Fruit fly (Drosophila melanogaster) whole organism, embryonic: ENCODE measurements around the gene CG10226.

Source experiments
- C15 ChIP-seq: fragments of 200-800 bp; sonication (Bioruptor generic); IDR thresholded peaks from 3 replicates; pipeline ENCODE4 v1.3.6; 2022; ENCODE audit warnings: missing biosample characterization, missing genetic modification characterization
- CG10147 ChIP-seq: fragments of 200-800 bp; sonication (Bioruptor generic); optimal IDR thresholded peaks from 2 replicates; lab custom pipeline; 2019; ENCODE audit warnings: missing biosample characterization, mild to moderate bottlenecking, missing genetic modification characterization, moderate library complexity
- CG10654 ChIP-seq: fragments of 200-800 bp; sonication (Bioruptor generic); optimal IDR thresholded peaks from 2 replicates; lab custom pipeline; 2016; ENCODE audit warnings: missing biosample characterization, missing genetic modification characterization
- CG11504 ChIP-seq: fragments of 200-800 bp; sonication (Bioruptor generic); optimal IDR thresholded peaks from 3 replicates; lab custom pipeline; 2019; ENCODE audit warnings: missing biosample characterization, mild to moderate bottlenecking, missing genetic modification characterization, moderate library complexity
- CG11560 ChIP-seq: fragments of 200-800 bp; sonication (Bioruptor generic); IDR thresholded peaks from 3 replicates; pipeline ENCODE4 v1.3.6; 2022; ENCODE audit warnings: missing biosample characterization, missing genetic modification characterization
- CG11695 ChIP-seq: fragments of 200-800 bp; sonication (Bioruptor generic); IDR thresholded peaks from 3 replicates; pipeline ENCODE4 v1.3.6; 2022; ENCODE audit warnings: missing biosample characterization, missing genetic modification characterization
- CG12071 ChIP-seq: fragments of 200-800 bp; sonication (Bioruptor generic); optimal IDR thresholded peaks from 3 replicates; lab custom pipeline; 2018; ENCODE audit warnings: missing biosample characterization, mild to moderate bottlenecking, missing genetic modification characterization
- CG12104 ChIP-seq: fragments of 200-800 bp; sonication (Bioruptor generic); optimal IDR thresholded peaks from 3 replicates; lab custom pipeline; 2016; ENCODE audit warnings: missing biosample characterization, missing genetic modification characterization
- CG12659 ChIP-seq: fragments of 200-800 bp; sonication (Bioruptor generic); optimal IDR thresholded peaks from 3 replicates; lab custom pipeline; 2017; ENCODE audit warnings: mild to moderate bottlenecking, missing biosample characterization, missing genetic modification reagents, missing genetic modification characterization
- CG13287 ChIP-seq: fragments of 200-800 bp; sonication (Bioruptor generic); IDR thresholded peaks from 2 replicates; pipeline ENCODE4 v1.3.6; 2022; ENCODE audit warnings: missing biosample characterization, missing genetic modification characterization; ENCODE audit not compliant: partially characterized antibody
- CG17568 ChIP-seq: fragments of 200-800 bp; sonication (Bioruptor generic); optimal IDR thresholded peaks from 2 replicates; lab custom pipeline; 2018; ENCODE audit warnings: missing biosample characterization, mild to moderate bottlenecking, missing genetic modification characterization, moderate library complexity
- CG4617 ChIP-seq: fragments of 200-800 bp; sonication (Bioruptor generic); optimal IDR thresholded peaks from 3 replicates; lab custom pipeline; 2016; ENCODE audit warnings: missing biosample characterization, missing genetic modification characterization, borderline replicate concordance
- CG5953 ChIP-seq: fragments of 200-800 bp; sonication (Bioruptor generic); IDR thresholded peaks from 2 replicates; pipeline ENCODE4 v1.3.6; 2022; ENCODE audit warnings: missing biosample characterization, missing genetic modification characterization
- CG6791 ChIP-seq: fragments of 200-800 bp; sonication (Bioruptor generic); IDR thresholded peaks from 3 replicates; pipeline ENCODE4 v1.3.6; 2022; ENCODE audit warnings: missing biosample characterization, missing genetic modification characterization; ENCODE audit not compliant: partially characterized antibody
- CG7357 ChIP-seq: fragments of 200-800 bp; sonication (Bioruptor generic); IDR thresholded peaks from 3 replicates; pipeline ENCODE4 v1.3.6; 2022; ENCODE audit warnings: missing biosample characterization, missing genetic modification characterization
- CG7556 ChIP-seq: fragments of 200-800 bp; sonication (Bioruptor generic); optimal IDR thresholded peaks from 2 replicates; lab custom pipeline; 2017; ENCODE audit warnings: missing biosample characterization, mild to moderate bottlenecking, missing genetic modification characterization
- CG8765 ChIP-seq: fragments of 200-800 bp; sonication (Bioruptor generic); IDR thresholded peaks from 2 replicates; pipeline ENCODE4 v1.3.6; 2022; ENCODE audit warnings: missing biosample characterization, missing genetic modification characterization
- CG9817 ChIP-seq: fragments of 200-800 bp; sonication (Bioruptor generic); optimal IDR thresholded peaks from 2 replicates; lab custom pipeline; 2018; ENCODE audit warnings: missing biosample characterization, mild to moderate bottlenecking, missing genetic modification characterization, moderate library complexity
- CkIIα-i1 ChIP-seq: fragments of 200-800 bp; sonication (Bioruptor generic); IDR thresholded peaks from 2 replicates; pipeline ENCODE4 v1.3.6; 2022; ENCODE audit warnings: missing biosample characterization, missing genetic modification characterization
- Dip2 ChIP-seq: fragments of 200-800 bp; sonication (Bioruptor generic); IDR thresholded peaks from 2 replicates; pipeline ENCODE4 v1.3.6; 2022; ENCODE audit warnings: missing biosample characterization, missing genetic modification characterization
- Dref ChIP-seq: fragments of 200-800 bp; sonication (Bioruptor generic); IDR thresholded peaks from 2 replicates; pipeline ENCODE4 v1.3.6; 2022; ENCODE audit warnings: missing biosample characterization, missing genetic modification characterization
- Gug ChIP-seq: fragments of 200-800 bp; sonication (Bioruptor generic); IDR thresholded peaks from 4 replicates; pipeline ENCODE4 v1.3.6; 2022; ENCODE audit warnings: missing biosample characterization, missing genetic modification characterization
- H15 ChIP-seq: fragments of 200-800 bp; sonication (Bioruptor generic); IDR thresholded peaks from 3 replicates; pipeline ENCODE4 v1.3.6; 2022; ENCODE audit warnings: missing biosample characterization, missing genetic modification characterization
- HLHmδ ChIP-seq: fragments of 200-800 bp; sonication (Bioruptor generic); optimal IDR thresholded peaks from 2 replicates; lab custom pipeline; 2018; ENCODE audit warnings: missing biosample characterization, mild to moderate bottlenecking, missing genetic modification characterization, moderate library complexity
- Mes4 ChIP-seq: fragments of 200-800 bp; sonication (Bioruptor generic); optimal IDR thresholded peaks from 2 replicates; lab custom pipeline; 2016; ENCODE audit warnings: missing biosample characterization, missing genetic modification characterization
- Poxn ChIP-seq: fragments of 200-800 bp; sonication (Bioruptor generic); IDR thresholded peaks from 2 replicates; pipeline ENCODE4 v1.3.6; 2022; ENCODE audit warnings: missing biosample characterization, missing genetic modification characterization
- Ptx1 ChIP-seq: fragments of 200-800 bp; sonication (Bioruptor generic); IDR thresholded peaks from 2 replicates; pipeline ENCODE4 v1.3.6; 2022; ENCODE audit warnings: missing biosample characterization, missing genetic modification characterization
- Ravus ChIP-seq: fragments of 200-800 bp; sonication (Bioruptor generic); IDR thresholded peaks from 2 replicates; pipeline ENCODE4 v1.3.6; 2022; ENCODE audit warnings: missing biosample characterization, missing genetic modification characterization
- ara ChIP-seq: fragments of 200-800 bp; sonication (Bioruptor generic); IDR thresholded peaks from 2 replicates; pipeline ENCODE4 v1.3.6; 2022; ENCODE audit warnings: missing biosample characterization, missing genetic modification characterization
- bbx ChIP-seq: fragments of 200-800 bp; sonication (Bioruptor generic); IDR thresholded peaks from 2 replicates; pipeline ENCODE4 v1.3.6; 2022; ENCODE audit warnings: missing biosample characterization, missing genetic modification characterization; ENCODE audit not compliant: partially characterized antibody
- bigmax ChIP-seq: fragments of 200-800 bp; sonication (Bioruptor generic); optimal IDR thresholded peaks from 2 replicates; lab custom pipeline; 2018; ENCODE audit warnings: missing biosample characterization, mild to moderate bottlenecking, missing genetic modification characterization
- chn ChIP-seq: fragments of 200-800 bp; sonication (Bioruptor generic); optimal IDR thresholded peaks from 2 replicates; lab custom pipeline; 2016; ENCODE audit warnings: missing biosample characterization, missing genetic modification characterization
- corto ChIP-seq: fragments of 200-800 bp; sonication (Bioruptor generic); optimal IDR thresholded peaks from 2 replicates; lab custom pipeline; 2016; ENCODE audit warnings: missing biosample characterization, mild to moderate bottlenecking, missing genetic modification characterization, moderate library complexity
- croc ChIP-seq: fragments of 200-800 bp; sonication (Bioruptor generic); conservative IDR thresholded peaks from 3 replicates; pipeline ENCODE4 v1.3.6; 2022; ENCODE audit warnings: missing biosample characterization, missing genetic modification characterization
- da ChIP-seq: fragments of 200-800 bp; sonication (Bioruptor generic); optimal IDR thresholded peaks from 2 replicates; lab custom pipeline; 2016; ENCODE audit warnings: missing biosample characterization, missing genetic modification characterization
- ewg ChIP-seq: fragments of 200-800 bp; sonication (Bioruptor generic); optimal IDR thresholded peaks from 3 replicates; lab custom pipeline; 2017; ENCODE audit warnings: mild to moderate bottlenecking, missing biosample characterization, missing genetic modification reagents, missing genetic modification characterization
- kah ChIP-seq: fragments of 200-800 bp; sonication (Bioruptor generic); optimal IDR thresholded peaks from 2 replicates; lab custom pipeline; 2018; ENCODE audit warnings: missing biosample characterization, mild to moderate bottlenecking, missing genetic modification characterization
- luna ChIP-seq: fragments of 200-800 bp; sonication (Bioruptor generic); optimal IDR thresholded peaks from 2 replicates; lab custom pipeline; 2016; ENCODE audit warnings: missing biosample characterization, missing genetic modification characterization
- maf-S ChIP-seq: fragments of 200-800 bp; sonication (Bioruptor generic); optimal IDR thresholded peaks from 2 replicates; lab custom pipeline; 2016; ENCODE audit warnings: missing biosample characterization, missing genetic modification characterization
- nau ChIP-seq: fragments of 200-800 bp; sonication (Bioruptor generic); optimal IDR thresholded peaks from 3 replicates; lab custom pipeline; 2017; ENCODE audit warnings: missing biosample characterization, mild to moderate bottlenecking, missing genetic modification characterization, missing genetic modification reagents
- p53 ChIP-seq: fragments of 200-800 bp; sonication (Bioruptor generic); optimal IDR thresholded peaks from 2 replicates; lab custom pipeline; 2016; ENCODE audit warnings: missing biosample characterization, missing genetic modification characterization
- sens ChIP-seq: fragments of 200-800 bp; sonication (Bioruptor generic); peaks from one replicate; lab custom pipeline; 2016; ENCODE audit warnings: missing biosample characterization, missing genetic modification characterization
- shn ChIP-seq: fragments of 200-800 bp; sonication (Bioruptor generic); optimal IDR thresholded peaks from 3 replicates; lab custom pipeline; 2016; ENCODE audit warnings: missing biosample characterization, missing genetic modification characterization
- slou ChIP-seq: fragments of 200-800 bp; sonication (Bioruptor generic); optimal IDR thresholded peaks from 3 replicates; lab custom pipeline; 2016; ENCODE audit warnings: missing biosample characterization, missing genetic modification characterization
- sna ChIP-seq: fragments of 200-800 bp; sonication (Bioruptor generic); IDR thresholded peaks from 2 replicates; pipeline ENCODE4 v1.3.6; 2022; ENCODE audit warnings: missing biosample characterization, missing genetic modification characterization; ENCODE audit not compliant: partially characterized antibody
- sug ChIP-seq: fragments of 200-800 bp; optimal IDR thresholded peaks from 2 replicates; lab custom pipeline; 2019; ENCODE audit warnings: missing biosample characterization, mild to moderate bottlenecking, missing genetic modification characterization, moderate library complexity
- tup ChIP-seq: fragments of 200-800 bp; sonication (Bioruptor generic); optimal IDR thresholded peaks from 2 replicates; lab custom pipeline; 2016; ENCODE audit warnings: missing biosample characterization, mild to moderate bottlenecking, missing genetic modification characterization, moderate library complexity
- tx ChIP-seq: fragments of 200-800 bp; sonication (Bioruptor generic); optimal IDR thresholded peaks from 2 replicates; lab custom pipeline; 2016; ENCODE audit warnings: missing biosample characterization, missing genetic modification characterization
- zen ChIP-seq: fragments of 200-800 bp; sonication (Bioruptor generic); optimal IDR thresholded peaks from 3 replicates; lab custom pipeline; 2018; ENCODE audit warnings: missing biosample characterization, mild to moderate bottlenecking, missing genetic modification characterization, moderate library complexity

Gene CG10226

DNA sequence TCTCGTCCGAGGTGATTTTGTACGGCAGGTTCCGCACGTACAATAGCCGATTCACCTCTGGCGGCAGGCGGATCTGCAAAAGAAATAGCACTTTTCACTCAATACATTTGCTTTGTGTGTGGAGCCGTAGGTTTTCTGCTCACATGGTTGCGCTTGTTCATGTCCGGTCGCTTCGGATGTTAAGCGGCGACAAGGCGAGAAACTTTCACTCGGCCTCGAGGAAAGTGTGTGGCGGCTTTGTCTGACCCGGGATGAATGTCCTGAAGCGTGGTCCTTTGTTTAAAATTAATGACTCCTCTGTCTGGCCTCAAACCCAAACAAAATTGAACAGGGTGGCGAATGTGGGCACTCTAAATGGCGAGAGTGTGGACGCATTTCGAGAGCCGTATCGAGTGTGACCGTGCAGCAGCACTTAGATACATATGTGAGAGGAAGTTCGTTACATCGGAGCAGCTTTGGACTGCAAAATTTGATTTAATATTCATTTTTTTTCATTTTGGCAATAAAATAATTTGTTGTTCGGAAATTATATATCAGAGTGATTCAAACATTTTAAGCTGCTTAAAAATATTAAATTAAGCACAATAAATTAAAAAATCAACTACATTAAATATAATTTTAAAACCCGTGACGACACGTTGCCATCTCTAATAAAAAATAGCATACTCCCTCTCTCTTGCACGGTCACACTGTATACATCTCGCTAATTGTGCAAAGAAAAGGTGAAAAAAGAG is 46.9 kb downstream of the CG10226 start, which contains the start of the genes Sf3b6 and Tnpo (continued):
- peak; percentile 82 for TF ChIP-seq slou (GFP tag; lab: Kevin White, UChicago)
- TF ChIP-seq CG11560 = peak; percentile 77
- no peak for TF ChIP-seq ewg (GFP tag; lab: Kevin White, UChicago)
- peak; percentile 62 for TF ChIP-seq tx (GFP tag; lab: Kevin White, UChicago)
- peak; percentile 15 for TF ChIP-seq da (GFP tag; lab: Kevin White, UChicago)
- TF ChIP-seq H15 (GFP tag; lab: Robert Waterston, UW) = peak; percentile 69; the same call in 2 of the 3 replicates
- peak; percentile 30 for TF ChIP-seq kah
- TF ChIP-seq CG11504 (tag; lab: Kevin White, UChicago) = no peak
- TF ChIP-seq sens (GFP tag; lab: Kevin White, UChicago) = no peak
- TF ChIP-seq CG4617 (GFP tag; lab: Kevin White, UChicago) = peak; percentile 77
- TF ChIP-seq Ravus = no peak; the same call in 1 of the 2 replicates
- TF ChIP-seq CG12071 (GFP tag; lab: Kevin White, UChicago) = no peak
- TF ChIP-seq Dip2 (GFP tag; lab: Robert Waterston, UW) = no peak
- 0 out of 2 replicates have a peak, but pooled peaks have one; percentile 17 for TF ChIP-seq bbx (GFP tag; lab: Robert Waterston, UW)
- peak; percentile 9 for TF ChIP-seq luna (GFP tag; lab: Kevin White, UChicago)
- TF ChIP-seq sna = peak; percentile 61; the same call in 1 of the 2 replicates
- peak; percentile 21 for TF ChIP-seq tup
- TF ChIP-seq Mes4 = peak; percentile 63
- peak; percentile 67 for TF ChIP-seq CG10654 (GFP tag; lab: Kevin White, UChicago)
- TF ChIP-seq CG5953 (GFP tag; lab: Robert Waterston, UW) = peak; percentile 28; the same call in 1 of the 2 replicates
- TF ChIP-seq bigmax (GFP tag; lab: Kevin White, UChicago) = no peak
- TF ChIP-seq CG12104 (GFP tag; lab: Kevin White, UChicago) = peak; percentile 84
- peak; percentile 73 for TF ChIP-seq croc (GFP tag; lab: Robert Waterston, UW)
- TF ChIP-seq maf-S (GFP tag; lab: Kevin White, UChicago) = peak; percentile 46
- TF ChIP-seq ara (GFP tag; lab: Robert Waterston, UW) = peak; percentile 69
- peak; percentile 76 for TF ChIP-seq CG8765 (GFP tag; lab: Robert Waterston, UW)
- peak; percentile 68 for TF ChIP-seq CG11695 (GFP tag; lab: Robert Waterston, UW)
- TF ChIP-seq CG7556 (GFP tag; lab: Kevin White, UChicago) = no peak
- TF ChIP-seq CG9817 (tag; lab: Kevin White, UChicago) = peak; percentile 87
- peak; percentile 62 for TF ChIP-seq shn (GFP tag; lab: Kevin White, UChicago)
- TF ChIP-seq C15 (GFP tag; lab: Robert Waterston, UW) = peak; percentile 13; the same call in 1 of the 3 replicates
- peak; percentile 35 for TF ChIP-seq p53 (GFP tag; lab: Kevin White, UChicago)
- TF ChIP-seq chn (GFP tag; lab: Kevin White, UChicago) = peak; percentile 66
- peak; percentile 82 for TF ChIP-seq CG7357
- no peak for TF ChIP-seq nau (GFP tag; lab: Kevin White, UChicago)
- no peak for TF ChIP-seq corto (GFP tag; lab: Kevin White, UChicago)
- TF ChIP-seq CkIIα-i1 (GFP tag; lab: Robert Waterston, UW) = no peak
- TF ChIP-seq zen = peak; percentile 83
- TF ChIP-seq Gug = no peak; the same call in 1 of the 4 replicates
- peak; percentile 61 for TF ChIP-seq CG13287
- no peak for TF ChIP-seq CG10147 (GFP tag; lab: Kevin White, UChicago)
- no peak for TF ChIP-seq CG17568 (GFP tag; lab: Kevin White, UChicago)
- peak; percentile 85 for TF ChIP-seq sug
- peak; percentile 92 for TF ChIP-seq CG12659 (GFP tag; lab: Kevin White, UChicago)
- TF ChIP-seq Ptx1 = peak; percentile 92
- peak; percentile 41; the same call in 1 of the 2 replicates for TF ChIP-seq Dref (GFP tag; lab: Robert Waterston, UW)
- TF ChIP-seq CG6791 (GFP tag; lab: Robert Waterston, UW) = peak; percentile 43; the same call in 1 of the 3 replicates
- peak; percentile 16 for TF ChIP-seq HLHmδ
- peak; percentile 24; the same call in 1 of the 2 replicates for TF ChIP-seq Poxn (GFP tag; lab: Robert Waterston, UW)
